Fruit fly (Drosophila melanogaster): ENCODE results near the gene COX4.

The COX4 gene

DNA sequence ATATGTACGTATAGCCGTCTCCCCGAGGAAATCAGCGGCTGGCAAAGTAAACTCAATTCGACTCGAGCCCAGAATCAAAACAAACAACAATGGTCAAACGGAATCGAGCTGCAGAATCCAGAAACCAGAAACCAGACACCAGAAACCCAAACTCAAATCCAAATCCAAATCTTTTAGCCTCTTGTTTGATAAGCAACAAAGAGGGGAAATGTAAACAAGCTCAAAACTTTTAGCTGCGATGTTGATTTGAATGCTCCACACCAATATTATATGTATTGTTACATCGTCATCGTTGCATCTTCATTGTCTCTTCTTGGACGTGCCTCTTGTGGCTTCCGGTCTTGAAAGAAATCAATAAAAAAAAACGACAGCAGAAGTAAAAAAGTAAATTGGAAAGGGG, 8.9 kb upstream of the COX4 start (continued):
- peak; percentile 3 for TF ChIP-seq Mes4 (GFP tag; optimal IDR thresholded peaks at IDR 0.05)
- TF ChIP-seq dati (GFP tag; IDR thresholded peaks at IDR 0.05), result no peak
- peak; percentile 16 for TF ChIP-seq CG8290 (GFP tag; optimal IDR thresholded peaks at IDR 0.05)
- peak in 1 of 2 experiments; percentile 19 for TF ChIP-seq CG8290 (tag; optimal IDR thresholded peaks at IDR 0.05)
- TF ChIP-seq CG15514 (GFP tag; optimal IDR thresholded peaks at IDR 0.05), result no peak
- TF ChIP-seq pita (GFP tag; optimal IDR thresholded peaks at IDR 0.05), result no peak
- no peak for TF ChIP-seq CG17568 (GFP tag; optimal IDR thresholded peaks at IDR 0.05)
- TF ChIP-seq D (optimal IDR thresholded peaks at IDR 0.05), result no peak
- peak; percentile 28 for TF ChIP-seq D (GFP tag; optimal IDR thresholded peaks at IDR 0.05)
- TF ChIP-seq lov (optimal IDR thresholded peaks at IDR 0.05), result no peak
- no peak for TF ChIP-seq lov (GFP tag; IDR thresholded peaks at IDR 0.05)
- no peak for TF ChIP-seq Dref (GFP tag; IDR thresholded peaks at IDR 0.05)
- no peak for TF ChIP-seq Myb (GFP tag; optimal IDR thresholded peaks at IDR 0.05)
- TF ChIP-seq dmrt11E (tag; optimal IDR thresholded peaks at IDR 0.05), result peak; percentile 13
- TF ChIP-seq CG12299 (tag; optimal IDR thresholded peaks at IDR 0.05), result no peak
- no peak for TF ChIP-seq CG8359 (GFP tag; optimal IDR thresholded peaks at IDR 0.05; ENCODE audit: borderline replicate concordance)
- no peak for TF ChIP-seq fru (optimal IDR thresholded peaks at IDR 0.05)
- no peak for TF ChIP-seq zfh1 (GFP tag; IDR thresholded peaks at IDR 0.05)
- no peak for TF ChIP-seq seq (GFP tag; IDR thresholded peaks at IDR 0.05)
- TF ChIP-seq klu (GFP tag; IDR thresholded peaks at IDR 0.05), result no peak
- TF ChIP-seq CG13894 (tag; optimal IDR thresholded peaks at IDR 0.05), result no peak
- no peak for TF ChIP-seq CG33557 (GFP tag; optimal IDR thresholded peaks at IDR 0.05)
- no peak for TF ChIP-seq CG5180 (GFP tag; optimal IDR thresholded peaks at IDR 0.05)
- TF ChIP-seq CG3726 (GFP tag; IDR thresholded peaks at IDR 0.05), result no peak
- no peak for TF ChIP-seq CG11695 (GFP tag; IDR thresholded peaks at IDR 0.05)
- peak; percentile 39 for TF ChIP-seq CG8089 (GFP tag; optimal IDR thresholded peaks at IDR 0.05)
- TF ChIP-seq h (optimal IDR thresholded peaks at IDR 0.05), result no peak
- no peak for TF ChIP-seq CG6791 (GFP tag; IDR thresholded peaks at IDR 0.05; ENCODE audit: partially characterized antibody)
- no peak for TF ChIP-seq CG17328 (GFP tag; IDR thresholded peaks at IDR 0.05)
- peak; percentile 48 for TF ChIP-seq sqz (GFP tag; optimal IDR thresholded peaks at IDR 0.05)
- TF ChIP-seq CG3065 (GFP tag; optimal IDR thresholded peaks at IDR 0.05), result no peak
- TF ChIP-seq Ada2b (GFP tag; IDR thresholded peaks at IDR 0.05), result no peak
- no peak for TF ChIP-seq eyg (GFP tag; optimal IDR thresholded peaks at IDR 0.05)
- no peak for TF ChIP-seq CG4707 (GFP tag; optimal IDR thresholded peaks at IDR 0.05)
- no peak for TF ChIP-seq CG4424 (GFP tag; optimal IDR thresholded peaks at IDR 0.05)
- TF ChIP-seq CG31365 (tag; optimal IDR thresholded peaks at IDR 0.05), result no peak
- TF ChIP-seq ERR (GFP tag; optimal IDR thresholded peaks at IDR 0.05), result no peak
- no peak for TF ChIP-seq tx (GFP tag; optimal IDR thresholded peaks at IDR 0.05)
- peak; percentile 2 for TF ChIP-seq Blimp-1 (GFP tag; optimal IDR thresholded peaks at IDR 0.05)
- no peak for TF ChIP-seq CG6683 (GFP tag; optimal IDR thresholded peaks at IDR 0.05)
- TF ChIP-seq CG32772 (GFP tag; IDR thresholded peaks at IDR 0.05), result no peak
- TF ChIP-seq ind (GFP tag; optimal IDR thresholded peaks at IDR 0.05), result no peak
- peak; percentile 25 for TF ChIP-seq CG10209 (GFP tag; optimal IDR thresholded peaks at IDR 0.05)
- TF ChIP-seq chinmo (GFP tag; IDR thresholded peaks at IDR 0.05; ENCODE audit: partially characterized antibody), result no peak
- no peak for TF ChIP-seq YL-1 (GFP tag; optimal IDR thresholded peaks at IDR 0.05)
- TF ChIP-seq bsh (GFP tag; optimal IDR thresholded peaks at IDR 0.05), result peak in 1 of 2 experiments; percentile 13
- no peak for TF ChIP-seq sug (tag; optimal IDR thresholded peaks at IDR 0.05)
- TF ChIP-seq CG5245 (GFP tag; optimal IDR thresholded peaks at IDR 0.05), result no peak
- TF ChIP-seq kni (GFP tag; optimal IDR thresholded peaks at IDR 0.05), result peak; percentile 38
- peak; percentile 34 for TF ChIP-seq CG1603 (tag; optimal IDR thresholded peaks at IDR 0.05)
- peak; percentile 53 for TF ChIP-seq bab2 (GFP tag; optimal IDR thresholded peaks at IDR 0.05)
- no peak for TF ChIP-seq Dfd (GFP tag; optimal IDR thresholded peaks at IDR 0.05)
- TF ChIP-seq HLH4C (GFP tag; IDR thresholded peaks at IDR 0.05; ENCODE audit: partially characterized antibody), result no peak
